Fruit fly (Drosophila melanogaster) Kc167 (cell line): ENCODE results near the gene Ldsdh1.

Experiments
- Myc ChIP-seq: fragments of >200 bp; optimal IDR thresholded peaks from 2 replicates; lab custom pipeline; 2017; ENCODE audit warnings: missing external identifiers
- Sin3A ChIP-seq: fragments of >200 bp; optimal IDR thresholded peaks from 2 replicates; lab custom pipeline; 2018; ENCODE audit warnings: missing external identifiers
- h ChIP-seq: fragments of >200 bp; optimal IDR thresholded peaks from 3 replicates; lab custom pipeline; 2018; ENCODE audit warnings: missing external identifiers

- TF ChIP-seq h (lab: Kevin White, UChicago): no peak
- TF ChIP-seq Sin3A (lab: Kevin White, UChicago): no peak
- no peak for TF ChIP-seq Myc (lab: Kevin White, UChicago)
Observed at dm6 chrX:8114476-8115342, 33.3 kb upstream of the Ldsdh1 start.
